Worm (Caenorhabditis elegans) whole organism, early embryonic: ENCODE results near the gene mog-1.

Source experiments
- F13C5.2 ChIP-seq: sonication (generic microtip); optimal IDR thresholded peaks from 2 replicates; lab custom pipeline; 2017; ENCODE audit warnings: mild to moderate bottlenecking, missing genetic modification characterization, inconsistent platforms, missing compliant biosample characterization
- ama-1 ChIP-seq: fragments of 150-350 bp; optimal IDR thresholded peaks from 2 replicates; lab custom pipeline; 2014
- ceh-13 ChIP-seq: fragments of 200-800 bp; sonication (Bioruptor generic); optimal IDR thresholded peaks from 2 replicates; lab custom pipeline; 2018; ENCODE audit warnings: mild to moderate bottlenecking, missing genetic modification characterization, missing compliant biosample characterization
- ets-7 ChIP-seq: sonication (generic microtip); optimal IDR thresholded peaks from 2 replicates; lab custom pipeline; 2016; ENCODE audit warnings: missing genotype, missing genetic modification characterization, missing compliant biosample characterization
- flt-1 ChIP-seq: fragments of 200-800 bp; sonication (Bioruptor generic); IDR thresholded peaks from 2 replicates; pipeline ENCODE4 v1.3.6; 2022; ENCODE audit warnings: missing genetic modification characterization, missing compliant biosample characterization
- hmbx-1 ChIP-seq: sonication (generic microtip); optimal IDR thresholded peaks from 2 replicates; lab custom pipeline; 2016; ENCODE audit warnings: mild to moderate bottlenecking, missing genetic modification characterization, missing compliant biosample characterization
- pes-1 ChIP-seq: fragments of 200-800 bp; sonication (Bioruptor generic); IDR thresholded peaks from 2 replicates; pipeline ENCODE4 v1.3.6; 2022; ENCODE audit warnings: missing genetic modification reagents, missing genetic modification characterization, missing compliant biosample characterization
- scrt-1 ChIP-seq: fragments of 200-800 bp; sonication (Bioruptor generic); IDR thresholded peaks from 2 replicates; pipeline ENCODE4 v1.3.6; 2022; ENCODE audit warnings: missing genetic modification characterization, missing compliant biosample characterization
- tra-4 ChIP-seq: sonication (generic microtip); optimal IDR thresholded peaks from 2 replicates; lab custom pipeline; 2017; ENCODE audit warnings: missing genetic modification characterization, missing compliant biosample characterization

DNA sequence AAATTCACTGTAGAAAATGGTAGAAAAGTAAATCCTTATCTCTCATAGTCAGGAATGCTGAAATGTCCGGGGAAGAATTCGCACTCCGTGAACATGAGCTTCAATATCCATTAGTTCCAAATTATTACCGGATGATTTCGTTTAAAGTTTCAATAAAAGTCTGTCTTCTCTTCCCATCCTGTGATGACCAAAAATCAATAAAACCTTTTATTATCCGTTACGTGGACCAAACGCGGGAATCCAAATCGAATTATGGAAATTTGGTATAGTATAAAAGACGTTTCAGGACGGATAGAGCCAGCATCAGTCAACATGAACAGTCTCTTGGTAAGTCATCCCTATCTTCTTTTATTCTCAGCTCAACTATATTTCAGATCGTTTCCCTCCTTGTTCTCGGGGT, 48.2 kb upstream of the mog-1 start, which contains the start of gene C05B5.11:
- TF ChIP-seq F13C5.2 (tag; lab: Kevin White, UChicago) (no peak), ama-1 (lab: Kevin White, UChicago) (no peak), pes-1 (GFP tag; lab: Robert Waterston, UW) (no peak), scrt-1 (no peak), flt-1 (GFP tag; lab: Robert Waterston, UW) (no peak), tra-4 (tag; lab: Kevin White, UChicago) (no peak), ets-7 (no peak), hmbx-1 (tag; lab: Kevin White, UChicago) (no peak), ceh-13 (GFP tag; lab: Kevin White, UChicago) (no peak)
